Fruit fly (Drosophila melanogaster) whole organism, embryonic: ENCODE measurements around the gene CG2182.
A peak's percentile ranks its signal among the peaks of the same experiment; 100 is the strongest.

ENCODE experiments used
- Atf3 ChIP-seq: fragments of 200-800 bp; sonication (Bioruptor generic); optimal IDR thresholded peaks from 3 replicates; lab custom pipeline; 2016; ENCODE audit warnings: missing biosample characterization, missing genetic modification characterization
- CG10959 ChIP-seq: fragments of 200-800 bp; sonication (Bioruptor generic); IDR thresholded peaks from 2 replicates; pipeline ENCODE4 v1.3.6; 2022; ENCODE audit warnings: missing biosample characterization, missing genetic modification characterization
- CG11398 ChIP-seq: fragments of 200-800 bp; sonication (Bioruptor generic); optimal IDR thresholded peaks from 2 replicates; lab custom pipeline; 2016; ENCODE audit warnings: missing biosample characterization, missing genetic modification characterization
- CG11504 ChIP-seq: fragments of 200-800 bp; sonication (Bioruptor generic); optimal IDR thresholded peaks from 3 replicates; lab custom pipeline; 2019; ENCODE audit warnings: missing biosample characterization, mild to moderate bottlenecking, missing genetic modification characterization, moderate library complexity
- CG12104 ChIP-seq: fragments of 200-800 bp; sonication (Bioruptor generic); optimal IDR thresholded peaks from 3 replicates; lab custom pipeline; 2016; ENCODE audit warnings: missing biosample characterization, missing genetic modification characterization
- CG14710 ChIP-seq: fragments of 200-800 bp; sonication (Bioruptor generic); optimal IDR thresholded peaks from 3 replicates; lab custom pipeline; 2019; ENCODE audit warnings: missing biosample characterization, mild to moderate bottlenecking, missing genetic modification characterization, moderate library complexity
- CG15601 ChIP-seq: fragments of 200-800 bp; sonication (Bioruptor generic); optimal IDR thresholded peaks from 3 replicates; lab custom pipeline; 2019; ENCODE audit warnings: missing biosample characterization, mild to moderate bottlenecking, missing genetic modification characterization, moderate library complexity
- CG17385 ChIP-seq: fragments of 200-800 bp; sonication (Bioruptor generic); optimal IDR thresholded peaks from 3 replicates; lab custom pipeline; 2018; ENCODE audit warnings: missing biosample characterization, mild to moderate bottlenecking, missing genetic modification characterization
- CG17829 ChIP-seq: fragments of 200-800 bp; optimal IDR thresholded peaks from 2 replicates; lab custom pipeline; 2019; ENCODE audit warnings: missing biosample characterization, mild to moderate bottlenecking, missing genetic modification characterization, moderate library complexity
- CG34422 ChIP-seq: fragments of 200-800 bp; sonication (Bioruptor generic); IDR thresholded peaks from 3 replicates; pipeline ENCODE4 v1.3.6; 2022; ENCODE audit warnings: missing biosample characterization, missing genetic modification characterization
- CG6854 ChIP-seq: fragments of 200-800 bp; sonication (Bioruptor generic); optimal IDR thresholded peaks from 3 replicates; lab custom pipeline; 2017; ENCODE audit warnings: missing biosample characterization, mild to moderate bottlenecking, missing genetic modification characterization
- CG7745 ChIP-seq: fragments of 200-800 bp; sonication (Bioruptor generic); optimal IDR thresholded peaks from 2 replicates; lab custom pipeline; 2018; ENCODE audit warnings: missing biosample characterization, mild to moderate bottlenecking, missing genetic modification characterization, moderate library complexity
- CG8924 ChIP-seq: fragments of 200-800 bp; optimal IDR thresholded peaks from 3 replicates; lab custom pipeline; 2019; ENCODE audit warnings: missing biosample characterization, mild to moderate bottlenecking, missing genetic modification characterization, moderate library complexity
- D ChIP-seq, 2 experiments: fragments of 200-800 bp in 1 of 2; fragments of >200 bp in 1 of 2; sonication (Bioruptor generic) in 1 of 2; optimal IDR thresholded peaks; 2 replicates in 1 of 2; 3 replicates in 1 of 2; lab custom pipeline; 2017; ENCODE audit warnings: mild to moderate bottlenecking in 1 of 2, missing biosample characterization in 1 of 2, missing genetic modification characterization in 1 of 2, missing genetic modification reagents in 1 of 2
- Drgx ChIP-seq: fragments of 200-800 bp; sonication (Bioruptor generic); IDR thresholded peaks from 2 replicates; pipeline ENCODE4 v1.3.6; 2022; ENCODE audit warnings: missing biosample characterization, missing genetic modification characterization
- E2f2 ChIP-seq: fragments of 200-800 bp; sonication (Bioruptor generic); IDR thresholded peaks from 2 replicates; pipeline ENCODE4 v1.3.6; 2022; ENCODE audit warnings: missing biosample characterization, missing genetic modification characterization
- ERR ChIP-seq: fragments of 200-800 bp; sonication (Bioruptor generic); optimal IDR thresholded peaks from 2 replicates; lab custom pipeline; 2016; ENCODE audit warnings: missing biosample characterization, missing genetic modification characterization
- Fer3 ChIP-seq: fragments of 200-800 bp; sonication (Bioruptor generic); optimal IDR thresholded peaks from 2 replicates; lab custom pipeline; 2018; ENCODE audit warnings: missing biosample characterization, mild to moderate bottlenecking, missing genetic modification characterization, moderate library complexity
- H2.0 ChIP-seq: fragments of 200-800 bp; sonication (Bioruptor generic); IDR thresholded peaks from 2 replicates; pipeline ENCODE4 v1.3.6; 2022; ENCODE audit warnings: missing biosample characterization, missing genetic modification characterization
- HLHmδ ChIP-seq: fragments of 200-800 bp; sonication (Bioruptor generic); optimal IDR thresholded peaks from 2 replicates; lab custom pipeline; 2018; ENCODE audit warnings: missing biosample characterization, mild to moderate bottlenecking, missing genetic modification characterization, moderate library complexity
- Lpt ChIP-seq: fragments of >200 bp; optimal IDR thresholded peaks from 2 replicates; lab custom pipeline; 2018; ENCODE audit warnings: missing biosample characterization, missing genetic modification characterization
- NK7.1 ChIP-seq: fragments of 200-800 bp; sonication (Bioruptor generic); optimal IDR thresholded peaks from 3 replicates; lab custom pipeline; 2016; ENCODE audit warnings: missing biosample characterization, missing genetic modification characterization
- Sox100B ChIP-seq: fragments of 200-800 bp; sonication (Bioruptor generic); optimal IDR thresholded peaks from 3 replicates; lab custom pipeline; 2018; ENCODE audit warnings: missing biosample characterization, mild to moderate bottlenecking, missing genetic modification characterization
- Ssrp ChIP-seq: fragments of 200-800 bp; sonication (Bioruptor generic); optimal IDR thresholded peaks from 2 replicates; lab custom pipeline; 2018; ENCODE audit warnings: missing biosample characterization, mild to moderate bottlenecking, missing genetic modification characterization, moderate library complexity
- aop ChIP-seq: fragments of 200-800 bp; sonication (Bioruptor generic); IDR thresholded peaks from 2 replicates; pipeline ENCODE4 v1.3.6; 2022; ENCODE audit warnings: missing biosample characterization, missing genetic modification characterization
- emc ChIP-seq: fragments of 200-800 bp; sonication (Bioruptor generic); optimal IDR thresholded peaks from 2 replicates; lab custom pipeline; 2016; ENCODE audit warnings: missing biosample characterization, missing genetic modification characterization
- gcm2 ChIP-seq: fragments of 200-800 bp; sonication (Bioruptor generic); optimal IDR thresholded peaks from 2 replicates; lab custom pipeline; 2016; ENCODE audit warnings: missing biosample characterization, missing genetic modification characterization
- hkb ChIP-seq, 2 experiments: fragments of 200-800 bp in 1 of 2; fragments of >200 bp in 1 of 2; sonication (Bioruptor generic) in 1 of 2; IDR thresholded peaks in 1 of 2; optimal IDR thresholded peaks in 1 of 2; 2 replicates each; pipeline versions ENCODE4 v1.3.6 to Lab custom; 2017 to 2022; ENCODE audit warnings: missing biosample characterization in 1 of 2, missing genetic modification characterization in 1 of 2
- kay ChIP-seq: fragments of 200-800 bp; sonication (Bioruptor generic); optimal IDR thresholded peaks from 2 replicates; lab custom pipeline; 2016; ENCODE audit warnings: missing biosample characterization, missing genetic modification characterization
- ken ChIP-seq: fragments of 200-800 bp; sonication (Bioruptor generic); IDR thresholded peaks from 3 replicates; pipeline ENCODE4 v1.3.6; 2022; ENCODE audit warnings: missing biosample characterization, missing genetic modification characterization
- lov ChIP-seq, 2 experiments: fragments of 200-800 bp in 1 of 2; fragments of >200 bp in 1 of 2; sonication (Bioruptor generic) in 1 of 2; IDR thresholded peaks in 1 of 2; optimal IDR thresholded peaks in 1 of 2; 2 replicates in 1 of 2; 3 replicates in 1 of 2; pipeline versions ENCODE4 v1.3.6 to Lab custom; 2017 to 2022; ENCODE audit warnings: missing biosample characterization in 1 of 2, missing genetic modification characterization in 1 of 2
- pan ChIP-seq, 4 experiments: fragments of >200 bp in 3 of 4; fragments of 200-800 bp in 1 of 4; sonication (Bioruptor generic) in 1 of 4; optimal IDR thresholded peaks in 3 of 4; IDR thresholded peaks in 1 of 4; 2 replicates each; pipeline versions ENCODE4 v1.3.6 to Lab custom; 2017 to 2022; ENCODE audit warnings: missing biosample characterization in 2 of 4, missing genetic modification characterization in 2 of 4, mixed read lengths in 1 of 4
- pb ChIP-seq: fragments of 200-800 bp; sonication (Bioruptor generic); optimal IDR thresholded peaks from 3 replicates; lab custom pipeline; 2016; ENCODE audit warnings: missing biosample characterization, missing genetic modification characterization
- pum ChIP-seq: fragments of 200-800 bp; sonication (Bioruptor generic); optimal IDR thresholded peaks from 2 replicates; lab custom pipeline; 2016; ENCODE audit warnings: missing biosample characterization, missing genetic modification characterization
- salm ChIP-seq: fragments of 200-800 bp; sonication (Bioruptor generic); optimal IDR thresholded peaks from 2 replicates; lab custom pipeline; 2018; ENCODE audit warnings: missing biosample characterization, mild to moderate bottlenecking, missing genetic modification characterization
- scrt ChIP-seq: fragments of 200-800 bp; sonication (Bioruptor generic); optimal IDR thresholded peaks from 2 replicates; lab custom pipeline; 2018; ENCODE audit warnings: missing biosample characterization, mild to moderate bottlenecking, missing genetic modification characterization, moderate library complexity
- sd ChIP-seq: fragments of 200-800 bp; sonication (Bioruptor generic); optimal IDR thresholded peaks from 3 replicates; lab custom pipeline; 2018; ENCODE audit warnings: missing biosample characterization, mild to moderate bottlenecking, missing genetic modification characterization, moderate library complexity
- sna ChIP-seq: fragments of 200-800 bp; sonication (Bioruptor generic); IDR thresholded peaks from 2 replicates; pipeline ENCODE4 v1.3.6; 2022; ENCODE audit warnings: missing biosample characterization, missing genetic modification characterization; ENCODE audit not compliant: partially characterized antibody
- sr ChIP-seq: fragments of 200-800 bp; sonication (Bioruptor generic); IDR thresholded peaks from 3 replicates; pipeline ENCODE4 v1.3.6; 2022; ENCODE audit warnings: missing biosample characterization, missing genetic modification characterization
- ssp ChIP-seq: fragments of 200-800 bp; sonication (Bioruptor generic); IDR thresholded peaks from 2 replicates; pipeline ENCODE4 v1.3.6; 2022; ENCODE audit warnings: missing biosample characterization, missing genetic modification characterization
- tio ChIP-seq: fragments of 200-800 bp; sonication (Bioruptor generic); optimal IDR thresholded peaks from 2 replicates; lab custom pipeline; 2017; ENCODE audit warnings: missing biosample characterization, missing genetic modification characterization, inconsistent platforms
- ttk ChIP-seq: fragments of 200-800 bp; sonication (Bioruptor generic); IDR thresholded peaks from 2 replicates; pipeline ENCODE4 v2.1.2; 2022; ENCODE audit warnings: missing biosample characterization, missing genetic modification characterization
- unpg ChIP-seq: fragments of 200-800 bp; sonication (Bioruptor generic); optimal IDR thresholded peaks from 3 replicates; lab custom pipeline; 2018; ENCODE audit warnings: missing biosample characterization, mild to moderate bottlenecking, missing genetic modification characterization, moderate library complexity
- vvl ChIP-seq: fragments of 200-800 bp; sonication (Bioruptor generic); IDR thresholded peaks from 2 replicates; pipeline ENCODE4 v1.3.6; 2022; ENCODE audit warnings: missing biosample characterization, missing genetic modification characterization
- z ChIP-seq: fragments of 200-800 bp; sonication (Bioruptor generic); IDR thresholded peaks from 3 replicates; pipeline ENCODE4 v1.3.6; 2022; ENCODE audit warnings: missing biosample characterization, missing genetic modification characterization

CG2182 gene

dm6 chr3R:5620387-5620956 is 39.2 kb downstream of the CG2182 start (continued):
- TF ChIP-seq CG11504 (tag; lab: Kevin White, UChicago) (peak; percentile 83), Fer3 (tag; lab: Kevin White, UChicago) (peak; percentile 58), HLHmδ (peak; percentile 10), vvl (GFP tag; lab: Robert Waterston, UW) (peak; percentile 81), NK7.1 (GFP tag; lab: Kevin White, UChicago) (no peak), z (GFP tag; lab: Robert Waterston, UW) (no peak), CG15601 (tag; lab: Kevin White, UChicago) (peak; percentile 17), CG17385 (peak; percentile 57), ken (GFP tag; lab: Robert Waterston, UW) (peak; percentile 65; the same call in 1 of the 3 replicates), ttk (GFP tag; lab: Robert Waterston, UW) (peak; percentile 49; the same call in 1 of the 2 replicates), CG11398 (peak; percentile 60), H2.0 (GFP tag; lab: Robert Waterston, UW) (peak; percentile 68), emc (GFP tag; lab: Kevin White, UChicago) (peak; percentile 24), CG7745 (tag; lab: Kevin White, UChicago) (no peak), gcm2 (peak; percentile 64), Lpt (GFP tag; lab: Kevin White, UChicago) (no peak), aop (GFP tag; lab: Robert Waterston, UW) (no peak), CG34422 (peak; percentile 63; the same call in 2 of the 3 replicates), hkb (optimal IDR thresholded peaks at IDR 0.05; lab: Kevin White, UChicago) (no peak), hkb (GFP tag; IDR thresholded peaks at IDR 0.05; lab: Robert Waterston, UW) (peak; percentile 71), CG8924 (tag; lab: Kevin White, UChicago) (peak; percentile 74), Atf3 (GFP tag; lab: Kevin White, UChicago) (peak; percentile 21), Ssrp (tag; lab: Kevin White, UChicago) (peak; percentile 43), sd (tag; lab: Kevin White, UChicago) (no peak), pum (peak; percentile 65), CG12104 (GFP tag; lab: Kevin White, UChicago) (peak; percentile 73), unpg (peak; percentile 35), CG6854 (no peak), CG10959 (GFP tag; lab: Robert Waterston, UW) (no peak), lov (optimal IDR thresholded peaks at IDR 0.05; lab: Kevin White, UChicago) (no peak), lov (GFP tag; IDR thresholded peaks at IDR 0.05; lab: Robert Waterston, UW) (peak; percentile 84), E2f2 (GFP tag; lab: Robert Waterston, UW) (0 out of 2 replicates have a peak, but pooled peaks have one; percentile 23), pb (peak; percentile 50), Sox100B (GFP tag; lab: Kevin White, UChicago) (peak; percentile 72), ssp (GFP tag; lab: Robert Waterston, UW) (no peak), CG14710 (tag; lab: Kevin White, UChicago) (peak; percentile 60), tio (GFP tag; lab: Kevin White, UChicago) (peak; percentile 77), sr (GFP tag; lab: Robert Waterston, UW) (no peak), D (optimal IDR thresholded peaks at IDR 0.05; lab: Kevin White, UChicago) (no peak), D (GFP tag; optimal IDR thresholded peaks at IDR 0.05; lab: Kevin White, UChicago) (peak; percentile 71), pan (optimal IDR thresholded peaks at IDR 0.05; lab: Kevin White, UChicago) (no peak), pan (GFP tag; optimal IDR thresholded peaks at IDR 0.05 in 1 of 2, IDR thresholded peaks at IDR 0.05 in 1 of 2) (peak in 1 of 2 experiments; percentile 68), ERR (GFP tag; lab: Kevin White, UChicago) (peak; percentile 43), salm (tag; lab: Kevin White, UChicago) (peak; percentile 16), CG17829 (tag; lab: Kevin White, UChicago) (peak; percentile 50), kay (GFP tag; lab: Kevin White, UChicago) (peak; percentile 10), Drgx (GFP tag; lab: Robert Waterston, UW) (peak; percentile 49; the same call in 1 of the 2 replicates), scrt (GFP tag; lab: Kevin White, UChicago) (peak; percentile 48), sna (no peak)
- TF ChIP-seq, all 482 proteins: peak for 309
